Fruit fly (Drosophila melanogaster) whole organism, pupa: ENCODE data around the gene crq.

ENCODE experiments used
- CG12605 ChIP-seq: fragments of 200-800 bp; sonication (Bioruptor generic); IDR thresholded peaks from 2 replicates; pipeline ENCODE4 v1.3.6; 2022; ENCODE audit warnings: missing biosample characterization, missing genetic modification characterization
- CG13204 ChIP-seq: fragments of 200-800 bp; sonication (Bioruptor generic); optimal IDR thresholded peaks from 2 replicates; lab custom pipeline; 2018; ENCODE audit warnings: missing biosample characterization, mild to moderate bottlenecking, missing genetic modification characterization, moderate library complexity
- CG14655 ChIP-seq: fragments of 200-800 bp; sonication (Bioruptor generic); optimal IDR thresholded peaks from 3 replicates; lab custom pipeline; 2017; ENCODE audit warnings: mild to moderate bottlenecking, missing biosample characterization, missing genetic modification reagents, missing genetic modification characterization
- CG17806 ChIP-seq: fragments of 200-800 bp; sonication (Bioruptor generic); optimal IDR thresholded peaks from 2 replicates; lab custom pipeline; 2018; ENCODE audit warnings: missing biosample characterization, mild to moderate bottlenecking, missing genetic modification characterization, moderate library complexity
- CG34367 ChIP-seq: fragments of 200-800 bp; sonication (Bioruptor generic); optimal IDR thresholded peaks from 2 replicates; lab custom pipeline; 2018; ENCODE audit warnings: missing biosample characterization, mild to moderate bottlenecking, missing genetic modification characterization
- CG4496 ChIP-seq: fragments of 200-800 bp; sonication (Bioruptor generic); IDR thresholded peaks from 3 replicates; pipeline ENCODE4 v1.3.6; 2022; ENCODE audit warnings: missing biosample characterization, missing genetic modification characterization
- CG8301 ChIP-seq: fragments of 200-800 bp; sonication (Bioruptor generic); optimal IDR thresholded peaks from 2 replicates; lab custom pipeline; 2018; ENCODE audit warnings: missing biosample characterization, mild to moderate bottlenecking, missing genetic modification characterization
- CG9948 ChIP-seq: fragments of 200-800 bp; sonication (Bioruptor generic); optimal IDR thresholded peaks from 2 replicates; lab custom pipeline; 2018; ENCODE audit warnings: missing biosample characterization, mild to moderate bottlenecking, missing genetic modification characterization, moderate library complexity
- D1 ChIP-seq: fragments of 200-800 bp; sonication (Bioruptor generic); optimal IDR thresholded peaks from 2 replicates; lab custom pipeline; 2018; ENCODE audit warnings: missing biosample characterization, mild to moderate bottlenecking, missing genetic modification characterization, moderate library complexity
- Ets98B ChIP-seq: fragments of 200-800 bp; sonication (Bioruptor generic); IDR thresholded peaks from 2 replicates; pipeline ENCODE4 v1.3.6; 2022; ENCODE audit warnings: missing biosample characterization, missing genetic modification characterization
- Pif1A ChIP-seq: fragments of 200-800 bp; sonication (Bioruptor generic); optimal IDR thresholded peaks from 3 replicates; lab custom pipeline; 2016; ENCODE audit warnings: missing biosample characterization, missing genetic modification characterization
- Snoo ChIP-seq: fragments of 200-800 bp; sonication (Bioruptor generic); optimal IDR thresholded peaks from 3 replicates; lab custom pipeline; 2017; ENCODE audit warnings: missing biosample characterization, mild to moderate bottlenecking, missing genetic modification characterization, inconsistent platforms
- fd96Ca ChIP-seq: fragments of 200-800 bp; sonication (Bioruptor generic); IDR thresholded peaks from 3 replicates; pipeline ENCODE4 v1.3.6; 2022; ENCODE audit warnings: missing biosample characterization, missing genetic modification characterization

DNA sequence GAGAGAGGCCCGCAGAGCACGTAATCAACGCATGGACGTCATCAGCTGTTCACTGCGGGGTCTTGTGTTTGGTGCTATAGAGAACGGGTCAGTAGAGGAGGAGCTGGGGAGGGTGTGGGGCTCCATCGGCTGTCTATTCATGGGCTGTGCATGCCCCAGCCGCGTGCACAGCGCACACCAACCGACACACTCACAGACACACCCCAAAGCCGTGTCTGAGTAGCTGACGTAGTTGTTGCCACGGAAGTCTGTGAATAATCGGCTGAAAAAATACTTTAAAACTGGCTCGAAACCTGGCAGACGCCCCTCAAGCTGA is 27.3 kb upstream of the crq start:
- TF ChIP-seq Snoo (tag; lab: Kevin White, UChicago) (no peak), CG14655 (no peak), fd96Ca (GFP tag; lab: Robert Waterston, UW) (no peak), CG12605 (GFP tag; lab: Robert Waterston, UW) (no peak), Pif1A (no peak), Ets98B (GFP tag; lab: Robert Waterston, UW) (no peak), CG34367 (no peak), CG13204 (GFP tag; lab: Kevin White, UChicago) (no peak), D1 (no peak), CG4496 (no peak), CG9948 (tag; lab: Kevin White, UChicago) (no peak), CG8301 (no peak), CG17806 (tag; lab: Kevin White, UChicago) (no peak)
